Worm (Caenorhabditis elegans) whole organism, young adult: Measurements from ENCODE around the gene ZC404.15.

Experiments
- B0261.1 ChIP-seq: sonication (generic microtip); optimal IDR thresholded peaks from 2 replicates; lab custom pipeline; 2016; ENCODE audit warnings: mild to moderate bottlenecking, missing genetic modification characterization, moderate library complexity, missing compliant biosample characterization
- B0336.3 ChIP-seq: fragments of 200-800 bp; sonication (Bioruptor generic); IDR thresholded peaks from 2 replicates; pipeline ENCODE4 v1.3.6; 2022; ENCODE audit warnings: missing genetic modification characterization, missing compliant biosample characterization
- F37B4.10 ChIP-seq: fragments of 200-800 bp; sonication (Bioruptor generic); IDR thresholded peaks from 2 replicates; pipeline ENCODE4 v1.3.6; 2022; ENCODE audit warnings: missing genetic modification characterization, missing compliant biosample characterization
- F49E8.2 ChIP-seq: sonication (generic microtip); optimal IDR thresholded peaks from 3 replicates; lab custom pipeline; 2017; ENCODE audit warnings: missing genetic modification characterization, mild to moderate bottlenecking, missing compliant biosample characterization, antibody characterized with exemption, moderate library complexity; ENCODE audit not compliant: insufficient read depth
- F57C9.4 ChIP-seq: sonication (generic microtip); optimal IDR thresholded peaks from 2 replicates; lab custom pipeline; 2017; ENCODE audit warnings: mild to moderate bottlenecking, missing genetic modification characterization, missing compliant biosample characterization
- Y95B8A.8 ChIP-seq: fragments of 200-800 bp; sonication (Bioruptor generic); IDR thresholded peaks from 2 replicates; pipeline ENCODE4 v1.3.6; 2022; ENCODE audit warnings: missing genetic modification reagents, missing genetic modification characterization, missing compliant biosample characterization
- attf-3 ChIP-seq: fragments of 200-800 bp; sonication (Bioruptor generic); conservative IDR thresholded peaks from 2 replicates; pipeline ENCODE4 v1.3.6; 2022; ENCODE audit warnings: missing genetic modification reagents, missing genetic modification characterization, missing compliant biosample characterization
- dpff-1 ChIP-seq: sonication (generic microtip); optimal IDR thresholded peaks from 2 replicates; lab custom pipeline; 2017; ENCODE audit warnings: mild to moderate bottlenecking, missing genetic modification characterization, missing compliant biosample characterization
- egl-18 ChIP-seq: fragments of 200-800 bp; sonication (Bioruptor generic); IDR thresholded peaks from 2 replicates; pipeline ENCODE4 v1.3.6; 2022; ENCODE audit warnings: missing genetic modification reagents, missing genetic modification characterization, missing compliant biosample characterization
- egl-44 ChIP-seq: fragments of 200-800 bp; sonication (Bioruptor generic); IDR thresholded peaks from 2 replicates; pipeline ENCODE4 v1.3.6; 2022; ENCODE audit warnings: missing genetic modification reagents, missing genetic modification characterization, missing compliant biosample characterization
- egrh-3 ChIP-seq: fragments of 200-800 bp; sonication (Bioruptor generic); IDR thresholded peaks from 2 replicates; pipeline ENCODE4 v1.3.6; 2022; ENCODE audit warnings: missing genetic modification reagents, missing genetic modification characterization, missing compliant biosample characterization
- hlh-12 ChIP-seq: sonication (generic microtip); optimal IDR thresholded peaks from 2 replicates; lab custom pipeline; 2016; ENCODE audit warnings: missing genetic modification characterization, missing compliant biosample characterization
- hsf-1 ChIP-seq: fragments of 200-800 bp; sonication (Bioruptor generic); IDR thresholded peaks from 2 replicates; pipeline ENCODE4 v1.3.6; 2022; ENCODE audit warnings: missing genetic modification reagents, missing genetic modification characterization, missing compliant biosample characterization
- let-526 ChIP-seq: fragments of 200-800 bp; sonication (Bioruptor generic); IDR thresholded peaks from 2 replicates; pipeline ENCODE4 v1.3.6; 2022; ENCODE audit warnings: missing genetic modification reagents, missing genetic modification characterization, missing compliant biosample characterization
- let-607 ChIP-seq, 2 experiments: fragments of 200-800 bp in 1 of 2; sonication (Bioruptor generic) in 1 of 2; sonication (generic microtip) in 1 of 2; optimal IDR thresholded peaks; 2 replicates each; lab custom pipeline; 2016 to 2018; ENCODE audit warnings: mild to moderate bottlenecking in 2 of 2, missing compliant biosample characterization in 2 of 2, missing genetic modification characterization in 2 of 2, moderate library complexity in 2 of 2, missing genotype in 1 of 2
- madf-6 ChIP-seq: fragments of 200-800 bp; sonication (Bioruptor generic); IDR thresholded peaks from 2 replicates; pipeline ENCODE4 v1.3.6; 2022; ENCODE audit warnings: missing genetic modification reagents, missing genetic modification characterization, missing compliant biosample characterization
- madf-8 ChIP-seq: fragments of 200-800 bp; sonication (Bioruptor generic); conservative IDR thresholded peaks from 2 replicates; pipeline ENCODE4 v1.3.6; 2022; ENCODE audit warnings: missing genetic modification reagents, missing genetic modification characterization, missing compliant biosample characterization
- mcd-1 ChIP-seq: fragments of 200-800 bp; sonication (Bioruptor generic); IDR thresholded peaks from 2 replicates; pipeline ENCODE4 v1.3.6; 2022; ENCODE audit warnings: missing genetic modification reagents, missing genetic modification characterization, missing compliant biosample characterization
- mxl-1 ChIP-seq: sonication (generic microtip); optimal IDR thresholded peaks from 2 replicates; lab custom pipeline; 2016; ENCODE audit warnings: missing genetic modification characterization, missing compliant biosample characterization
- nhr-179 ChIP-seq: sonication (generic microtip); optimal IDR thresholded peaks from 2 replicates; lab custom pipeline; 2016; ENCODE audit warnings: mild to moderate bottlenecking, missing genetic modification characterization, missing compliant biosample characterization
- pbrm-1 ChIP-seq: fragments of 200-800 bp; sonication (Bioruptor generic); IDR thresholded peaks from 2 replicates; pipeline ENCODE4 v1.3.6; 2022; ENCODE audit warnings: missing genetic modification reagents, missing genetic modification characterization, missing compliant biosample characterization
- sea-2 ChIP-seq: fragments of 200-800 bp; sonication (Bioruptor generic); IDR thresholded peaks from 2 replicates; pipeline ENCODE4 v1.3.6; 2022; ENCODE audit warnings: missing genetic modification characterization, missing compliant biosample characterization
- snpc-1.1 ChIP-seq: sonication (generic microtip); optimal IDR thresholded peaks from 2 replicates; lab custom pipeline; 2017; ENCODE audit warnings: missing genetic modification characterization, mild to moderate bottlenecking, missing compliant biosample characterization, antibody characterized with exemption, moderate library complexity, missing genotype, missing genetic modification reagents; ENCODE audit not compliant: insufficient read depth
- xnd-1 ChIP-seq: sonication (generic microtip); optimal IDR thresholded peaks from 2 replicates; lab custom pipeline; 2016; ENCODE audit warnings: missing genotype, missing genetic modification reagents, missing genetic modification characterization, missing compliant biosample characterization
- zfh-2 ChIP-seq: fragments of 200-800 bp; sonication (Bioruptor generic); conservative IDR thresholded peaks from 2 replicates; pipeline ENCODE4 v1.3.6; 2022; ENCODE audit warnings: missing genetic modification reagents, missing genetic modification characterization, missing compliant biosample characterization
- ztf-3 ChIP-seq: fragments of 200-800 bp; sonication (Bioruptor generic); optimal IDR thresholded peaks from 2 replicates; lab custom pipeline; 2018; ENCODE audit warnings: mild to moderate bottlenecking, missing genetic modification characterization, missing compliant biosample characterization
- ztf-6 ChIP-seq: fragments of 200-800 bp; sonication (Bioruptor generic); IDR thresholded peaks from 2 replicates; pipeline ENCODE4 v1.3.6; 2022; ENCODE audit warnings: missing genetic modification reagents, missing genetic modification characterization, missing compliant biosample characterization

The ZC404.15 gene

ce11 chrV:6830075-6830474, 49.8 kb downstream of the ZC404.15 start:
- no peak for TF ChIP-seq hsf-1 (GFP tag; lab: Robert Waterston, UW)
- TF ChIP-seq B0336.3 (GFP tag; lab: Robert Waterston, UW): no peak
- no peak for TF ChIP-seq let-526 (GFP tag; lab: Robert Waterston, UW)
- no peak for TF ChIP-seq snpc-1.1
- no peak for TF ChIP-seq ztf-6
- TF ChIP-seq F57C9.4 (tag; lab: Kevin White, UChicago): no peak
- TF ChIP-seq egrh-3 (GFP tag; lab: Robert Waterston, UW): peak; percentile 94
- 0 out of 2 replicates have a peak, but pooled peaks have one; percentile 22 for TF ChIP-seq egl-18
- no peak for TF ChIP-seq mcd-1 (GFP tag; lab: Robert Waterston, UW)
- TF ChIP-seq madf-6: no peak
- no peak for TF ChIP-seq mxl-1 (tag; lab: Kevin White, UChicago)
- no peak for TF ChIP-seq Y95B8A.8 (GFP tag; lab: Robert Waterston, UW)
- no peak for TF ChIP-seq ztf-3 (GFP tag; lab: Kevin White, UChicago)
- no peak for TF ChIP-seq B0261.1 (tag; lab: Kevin White, UChicago)
- 0 out of 2 replicates have a peak, but pooled peaks have one; percentile 47 for TF ChIP-seq F37B4.10 (GFP tag; lab: Robert Waterston, UW)
- TF ChIP-seq pbrm-1: no peak
- no peak for TF ChIP-seq xnd-1 (tag; lab: Kevin White, UChicago)
- TF ChIP-seq madf-8 (GFP tag; lab: Robert Waterston, UW): no peak
- TF ChIP-seq nhr-179 (tag; lab: Kevin White, UChicago): no peak

- TF ChIP-seq hlh-12 (tag; lab: Kevin White, UChicago): no peak
- TF ChIP-seq let-607 (tag; optimal IDR thresholded peaks at IDR 0.05; lab: Kevin White, UChicago): no peak
- TF ChIP-seq sea-2: no peak
- TF ChIP-seq ztf-3 (GFP tag; lab: Kevin White, UChicago): no peak
- TF ChIP-seq F49E8.2 (tag; lab: Kevin White, UChicago): no peak
Measured at ce11 chrV:6830755-6831227, 50.5 kb downstream of the ZC404.15 start, which contains the start of gene col-142. Gene col-142 (plus strand): TSS chrV:6831177.

ce11 chrV:6831539-6831938, 51.3 kb downstream of the ZC404.15 start:
- TF ChIP-seq egrh-3 (GFP tag; lab: Robert Waterston, UW) (peak; percentile 90), egl-44 (no peak), zfh-2 (GFP tag; lab: Robert Waterston, UW) (peak; percentile 77), attf-3 (no peak), dpff-1 (no peak)
